Worm (Caenorhabditis elegans): Measurements from ENCODE around the gene cdk-1.

The cdk-1 gene

ce11 chrIII:9793592-9794417 is 46.5 kb downstream of the cdk-1 start, which contains the start of the genes R10E11.9 and mcm-6:
Gene R10E11.9, minus strand, starts transcription at chrIII:9793642.
Gene mcm-6, plus strand, starts transcription at chrIII:9794367.
- no peak for TF ChIP-seq him-1 (tag; optimal IDR thresholded peaks at IDR 0.05)
- TF ChIP-seq dao-5 (tag; optimal IDR thresholded peaks at IDR 0.05): no peak
- TF ChIP-seq W03F9.2 (tag; optimal IDR thresholded peaks at IDR 0.05): no peak

- TF ChIP-seq dao-5 (tag; optimal IDR thresholded peaks at IDR 0.05): no peak
- no peak for TF ChIP-seq W03F9.2 (tag; optimal IDR thresholded peaks at IDR 0.05)
- TF ChIP-seq him-1 (tag; optimal IDR thresholded peaks at IDR 0.05): no peak
Measured at ce11 chrIII:9796448-9796847, 49.2 kb downstream of the cdk-1 start, which contains the start of gene srxa-10. Gene srxa-10, minus strand, starts transcription at chrIII:9796548.
